Fruit fly (Drosophila melanogaster) whole organism, wandering third instar larva: ENCODE data around the gene CG8813.

Source experiments
- Abd-B ChIP-seq: fragments of >200 bp; optimal IDR thresholded peaks from 2 replicates; lab custom pipeline; 2017; ENCODE audit warnings: missing biosample characterization, missing genetic modification characterization
- CG32264 ChIP-seq: fragments of 200-800 bp; sonication (Bioruptor generic); optimal IDR thresholded peaks from 2 replicates; lab custom pipeline; 2016; ENCODE audit warnings: missing biosample characterization, missing genetic modification characterization
- CG9705 ChIP-seq: fragments of 200-800 bp; sonication (Bioruptor generic); optimal IDR thresholded peaks from 2 replicates; lab custom pipeline; 2018; ENCODE audit warnings: missing biosample characterization, mild to moderate bottlenecking, missing genetic modification characterization
- CrebA ChIP-seq: fragments of 200-800 bp; sonication (Bioruptor generic); optimal IDR thresholded peaks from 2 replicates; lab custom pipeline; 2016; ENCODE audit warnings: missing biosample characterization, mild to moderate bottlenecking, missing genetic modification characterization, borderline replicate concordance
- Dfd ChIP-seq: fragments of >200 bp; optimal IDR thresholded peaks from 2 replicates; lab custom pipeline; 2017; ENCODE audit warnings: missing biosample characterization, missing genetic modification characterization
- Dif ChIP-seq: fragments of 200-275, 200-300 bp; sonication (Bioruptor generic); optimal IDR thresholded peaks from 2 replicates; lab custom pipeline; 2018; ENCODE audit warnings: missing biosample characterization, missing genetic modification characterization; ENCODE audit not compliant: partially characterized antibody
- GATAd ChIP-seq: sonication (Bioruptor generic); optimal IDR thresholded peaks from 2 replicates; lab custom pipeline; 2016; ENCODE audit warnings: missing biosample characterization, missing genetic modification characterization
- HLH106 ChIP-seq: fragments of 200-800 bp; optimal IDR thresholded peaks from 3 replicates; lab custom pipeline; 2019; ENCODE audit warnings: missing biosample characterization, mild to moderate bottlenecking, missing genetic modification characterization, moderate library complexity
- Hnf4 ChIP-seq: fragments of 200-800 bp; sonication (Bioruptor generic); optimal IDR thresholded peaks from 2 replicates; lab custom pipeline; 2016; ENCODE audit warnings: missing biosample characterization, mild to moderate bottlenecking, missing genetic modification characterization
- Hr78 ChIP-seq: fragments of >200 bp; optimal IDR thresholded peaks from 2 replicates; lab custom pipeline; 2017; ENCODE audit warnings: missing biosample characterization, missing genetic modification characterization
- Hr83 ChIP-seq: fragments of 200-300 bp; sonication (Bioruptor generic); optimal IDR thresholded peaks from 2 replicates; lab custom pipeline; 2016; ENCODE audit warnings: missing biosample characterization, mild to moderate bottlenecking, missing genetic modification characterization, moderate library complexity; ENCODE audit not compliant: poor library complexity, severe bottlenecking
- Jra ChIP-seq: sonication (Bioruptor generic); optimal IDR thresholded peaks from 2 replicates; lab custom pipeline; 2016; ENCODE audit warnings: missing biosample characterization, missing genetic modification characterization
- Mio ChIP-seq: sonication (Bioruptor generic); optimal IDR thresholded peaks from 2 replicates; lab custom pipeline; 2016; ENCODE audit warnings: missing biosample characterization, missing genetic modification characterization
- Myc ChIP-seq: fragments of >200 bp; optimal IDR thresholded peaks from 2 replicates; lab custom pipeline; 2017
- N ChIP-seq: fragments of >200 bp; optimal IDR thresholded peaks from 2 replicates; lab custom pipeline; 2018; ENCODE audit warnings: missing biosample characterization, missing external identifiers, missing genetic modification characterization
- OdsH ChIP-seq: fragments of 200-800 bp; sonication (Bioruptor generic); optimal IDR thresholded peaks from 2 replicates; lab custom pipeline; 2016; ENCODE audit warnings: missing biosample characterization, mild to moderate bottlenecking, missing genetic modification characterization
- Rel ChIP-seq, 2 experiments: fragments of 200-800 bp; sonication (Bioruptor generic) in 1 of 2; optimal IDR thresholded peaks; 2 replicates in 1 of 2; 3 replicates in 1 of 2; lab custom pipeline; 2016 to 2019; ENCODE audit warnings: mild to moderate bottlenecking in 2 of 2, missing biosample characterization in 2 of 2, missing genetic modification characterization in 2 of 2, moderate library complexity in 1 of 2
- Sp1 ChIP-seq: fragments of 200-800 bp; sonication (Bioruptor generic); optimal IDR thresholded peaks from 3 replicates; lab custom pipeline; 2019; ENCODE audit warnings: missing biosample characterization, mild to moderate bottlenecking, missing genetic modification characterization, moderate library complexity
- Vsx2 ChIP-seq: fragments of 200-300, 225-300 bp; sonication (Bioruptor generic); optimal IDR thresholded peaks from 2 replicates; lab custom pipeline; 2018; ENCODE audit warnings: missing biosample characterization, missing genetic modification characterization; ENCODE audit not compliant: partially characterized antibody
- br ChIP-seq: fragments of 200-800 bp; sonication (Bioruptor generic); optimal IDR thresholded peaks from 2 replicates; lab custom pipeline; 2016; ENCODE audit warnings: missing biosample characterization, missing genetic modification characterization
- brk ChIP-seq: fragments of 200-800 bp; sonication (Bioruptor generic); optimal IDR thresholded peaks from 2 replicates; lab custom pipeline; 2016; ENCODE audit warnings: missing biosample characterization, mild to moderate bottlenecking, missing genetic modification characterization
- dl ChIP-seq, 2 experiments: fragments of 175-275, 200-275 bp in 1 of 2; fragments of 200-275 bp in 1 of 2; sonication (Bioruptor generic); optimal IDR thresholded peaks; lab custom pipeline; 2018; ENCODE audit warnings: mild to moderate bottlenecking in 2 of 2, missing biosample characterization in 2 of 2, missing genetic modification characterization in 2 of 2, moderate library complexity in 2 of 2; ENCODE audit not compliant: partially characterized antibody in 2 of 2, insufficient read depth in 1 of 2
- dmrt93B ChIP-seq: fragments of 200-800 bp; sonication (Bioruptor generic); optimal IDR thresholded peaks from 2 replicates; lab custom pipeline; 2018; ENCODE audit warnings: missing biosample characterization, mild to moderate bottlenecking, missing genetic modification characterization
- dsf ChIP-seq: sonication (Bioruptor generic); optimal IDR thresholded peaks from 2 replicates; lab custom pipeline; 2016; ENCODE audit warnings: missing biosample characterization, missing genetic modification characterization, borderline replicate concordance
- ey ChIP-seq: fragments of 200-800 bp; sonication (Bioruptor generic); optimal IDR thresholded peaks from 2 replicates; lab custom pipeline; 2016; ENCODE audit warnings: missing biosample characterization, missing genetic modification characterization
- foxo ChIP-seq, 2 experiments: fragments of 200-800 bp; sonication (Bioruptor generic); optimal IDR thresholded peaks; 2 replicates in 1 of 2; 3 replicates in 1 of 2; lab custom pipeline; 2016 to 2017; ENCODE audit warnings: missing biosample characterization in 2 of 2, missing genetic modification characterization in 2 of 2
- fru ChIP-seq: fragments of 200-800 bp; sonication (Bioruptor generic); optimal IDR thresholded peaks from 3 replicates; lab custom pipeline; 2016; ENCODE audit warnings: missing biosample characterization, mild to moderate bottlenecking, missing genetic modification characterization
- h ChIP-seq: fragments of 200-800 bp; sonication (Bioruptor generic); optimal IDR thresholded peaks from 3 replicates; lab custom pipeline; 2016; ENCODE audit warnings: missing biosample characterization, mild to moderate bottlenecking, missing genetic modification characterization
- jim ChIP-seq: fragments of 175-275, 200-325 bp; sonication (Bioruptor generic); optimal IDR thresholded peaks from 2 replicates; lab custom pipeline; 2016; ENCODE audit warnings: missing biosample characterization, mild to moderate bottlenecking, missing genetic modification characterization
- lola ChIP-seq: fragments of >200 bp; optimal IDR thresholded peaks from 2 replicates; lab custom pipeline; 2017; ENCODE audit warnings: missing biosample characterization, missing genetic modification characterization
- pan ChIP-seq: fragments of >200 bp; optimal IDR thresholded peaks from 2 replicates; lab custom pipeline; 2017
- psq ChIP-seq: fragments of 200-800 bp; sonication (Bioruptor generic); optimal IDR thresholded peaks from 3 replicates; lab custom pipeline; 2017; ENCODE audit warnings: missing biosample characterization, mild to moderate bottlenecking, missing genetic modification characterization, moderate library complexity
- rgr ChIP-seq: fragments of 200-800 bp; sonication (Bioruptor generic); optimal IDR thresholded peaks from 3 replicates; lab custom pipeline; 2016; ENCODE audit warnings: missing biosample characterization, mild to moderate bottlenecking, missing genetic modification characterization
- sage ChIP-seq: fragments of 200-800 bp; sonication (Bioruptor generic); optimal IDR thresholded peaks from 2 replicates; lab custom pipeline; 2016; ENCODE audit warnings: missing biosample characterization, mild to moderate bottlenecking, missing genetic modification characterization
- sv ChIP-seq: fragments of 200-800 bp; sonication (Bioruptor generic); optimal IDR thresholded peaks from 3 replicates; lab custom pipeline; 2016; ENCODE audit warnings: missing biosample characterization, missing genetic modification characterization
- tai ChIP-seq: sonication (Bioruptor generic); optimal IDR thresholded peaks from 2 replicates; lab custom pipeline; 2016; ENCODE audit warnings: missing biosample characterization, missing genetic modification characterization
- usp ChIP-seq: fragments of >200 bp; optimal IDR thresholded peaks from 2 replicates; lab custom pipeline; 2017; ENCODE audit warnings: missing biosample characterization, missing genetic modification characterization
- woc ChIP-seq: sonication (Bioruptor generic); optimal IDR thresholded peaks from 2 replicates; lab custom pipeline; 2016; ENCODE audit warnings: missing biosample characterization, mild to moderate bottlenecking, missing genetic modification characterization

Gene CG8813

DNA sequence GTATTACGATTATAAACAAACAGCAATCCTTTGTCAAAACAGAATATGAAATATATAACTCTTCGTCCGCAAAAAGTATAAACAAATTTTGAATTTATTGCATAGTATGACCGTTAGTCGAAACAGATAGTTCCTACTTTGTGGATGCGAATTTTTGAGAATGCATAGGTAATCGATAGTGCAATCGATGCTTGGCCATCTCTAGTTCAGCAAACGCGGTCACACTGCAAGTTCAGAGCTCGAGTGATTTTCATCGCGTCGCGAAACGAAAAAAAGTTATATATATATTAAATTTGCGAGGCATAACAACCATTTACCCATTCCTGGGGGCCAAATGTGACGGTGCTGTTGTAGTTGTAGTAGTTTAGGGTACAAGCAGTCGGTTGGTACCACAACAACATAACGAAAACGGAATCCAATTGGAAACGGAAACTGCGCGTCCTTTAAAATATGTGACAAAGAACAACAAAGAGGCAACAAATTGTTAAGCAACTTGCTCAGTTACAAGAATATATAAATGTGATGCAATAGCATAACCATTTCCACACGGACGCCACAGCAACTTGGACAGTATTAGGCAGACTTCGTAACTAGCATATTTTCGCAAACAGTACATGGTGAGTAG lies 12.4 kb upstream of the CG8813 start, which contains the start of gene CG2991:
Gene CG2991 (plus strand): TSS at position 205 of the 625 bp plus-strand sequence.
- peak; percentile 43 for TF ChIP-seq Sp1 (GFP tag; lab: Kevin White, UChicago)
- TF ChIP-seq Mio, result no peak
- peak; percentile 64 for TF ChIP-seq tai (GFP tag; lab: Kevin White, UChicago)
- TF ChIP-seq brk (GFP tag; lab: Kevin White, UChicago), result peak; percentile 28
- TF ChIP-seq rgr (GFP tag; lab: Kevin White, UChicago), result peak; percentile 12
- TF ChIP-seq Abd-B, result no peak
- TF ChIP-seq Dif (GFP tag; lab: Kevin White, UChicago), result no peak
- no peak for TF ChIP-seq CrebA
- no peak for TF ChIP-seq Vsx2
- peak; percentile 3 for TF ChIP-seq br (GFP tag; lab: Kevin White, UChicago)
- TF ChIP-seq foxo (GFP tag; optimal IDR thresholded peaks at IDR 0.05; lab: Kevin White, UChicago), result peak; percentile 31 to 48
- no peak for TF ChIP-seq lola (GFP tag; lab: Kevin White, UChicago)
- peak; percentile 26 for TF ChIP-seq Jra (GFP tag; lab: Kevin White, UChicago)
- TF ChIP-seq psq (GFP tag; lab: Kevin White, UChicago), result no peak
- TF ChIP-seq CG9705 (GFP tag; lab: Kevin White, UChicago), result peak; percentile 33
- peak; percentile 53 for TF ChIP-seq h (GFP tag; lab: Kevin White, UChicago)
- no peak for TF ChIP-seq Rel (GFP tag; optimal IDR thresholded peaks at IDR 0.05; lab: Kevin White, UChicago)
- TF ChIP-seq Rel (tag; optimal IDR thresholded peaks at IDR 0.05; lab: Kevin White, UChicago), result peak; percentile 65
- TF ChIP-seq ey, result peak; percentile 20
- TF ChIP-seq CG32264 (GFP tag; lab: Kevin White, UChicago), result no peak
- TF ChIP-seq N (GFP tag; lab: Kevin White, UChicago), result no peak
- TF ChIP-seq Hnf4 (GFP tag; lab: Kevin White, UChicago), result peak; percentile 57
- no peak for TF ChIP-seq fru
- no peak for TF ChIP-seq Myc
- TF ChIP-seq OdsH (GFP tag; lab: Kevin White, UChicago), result no peak
- TF ChIP-seq sv (GFP tag; lab: Kevin White, UChicago), result no peak
- no peak for TF ChIP-seq jim
- TF ChIP-seq Dfd (GFP tag; lab: Kevin White, UChicago), result no peak
- peak; percentile 31 for TF ChIP-seq woc
- TF ChIP-seq Hr83, result peak; percentile 73
- TF ChIP-seq dsf (GFP tag; lab: Kevin White, UChicago), result peak; percentile 11
- TF ChIP-seq usp (GFP tag; lab: Kevin White, UChicago), result no peak
- no peak for TF ChIP-seq GATAd (GFP tag; lab: Kevin White, UChicago)
- no peak for TF ChIP-seq dl (GFP tag; optimal IDR thresholded peaks at IDR 0.05; lab: Kevin White, UChicago; ENCODE audit: insufficient read depth in 1 of 2, partially characterized antibody in 2 of 2)
- no peak for TF ChIP-seq dmrt93B (GFP tag; lab: Kevin White, UChicago)
- TF ChIP-seq Hr78, result no peak
- peak; percentile 32 for TF ChIP-seq HLH106 (tag; lab: Kevin White, UChicago)
- TF ChIP-seq pan, result no peak
- peak; percentile 63 for TF ChIP-seq sage

DNA sequence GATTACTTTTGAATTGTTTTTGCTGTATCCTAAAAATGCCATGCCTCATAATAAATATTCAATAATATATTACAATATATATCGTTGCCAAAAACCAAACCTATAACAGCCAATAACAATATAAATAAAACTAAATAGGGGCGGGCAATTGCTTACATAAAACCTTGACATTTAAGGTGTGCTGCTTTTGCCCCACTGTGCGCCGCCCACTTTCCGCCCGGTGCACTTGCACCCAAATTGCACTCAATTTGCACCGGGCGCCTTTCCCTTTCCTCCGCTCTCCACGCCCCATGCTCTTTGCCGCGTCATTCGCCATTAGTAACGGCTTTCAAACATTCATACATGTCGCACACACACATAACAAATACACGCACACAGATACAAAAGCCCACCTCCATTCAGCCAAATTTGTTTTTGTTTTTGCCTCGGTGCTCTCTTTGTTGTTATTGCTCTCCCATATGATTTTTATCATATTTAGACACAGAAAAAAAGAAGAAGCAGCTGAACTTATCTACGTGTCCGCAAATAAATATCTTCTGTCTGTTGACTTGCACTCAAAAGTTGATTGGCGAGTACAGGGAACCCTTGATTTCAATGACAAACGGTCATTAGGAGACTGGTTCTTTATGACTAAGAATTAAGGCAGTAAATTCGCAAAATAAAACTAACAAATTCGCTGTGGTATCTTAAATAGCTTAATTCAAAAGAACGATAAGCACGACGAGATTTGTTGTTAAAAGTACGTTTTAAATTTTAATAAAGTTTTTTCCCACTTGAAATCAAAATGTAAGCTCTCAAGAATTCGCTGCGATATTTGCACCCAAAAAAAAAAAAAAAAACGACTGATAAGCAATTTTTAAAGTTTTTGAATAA lies 11.4 kb upstream of the CG8813 start:
- no peak for TF ChIP-seq dsf (GFP tag; lab: Kevin White, UChicago)
- TF ChIP-seq tai (GFP tag; lab: Kevin White, UChicago), result peak; percentile 45
- TF ChIP-seq Sp1 (GFP tag; lab: Kevin White, UChicago), result peak; percentile 2
- TF ChIP-seq HLH106 (tag; lab: Kevin White, UChicago), result peak; percentile 18
- TF ChIP-seq sv (GFP tag; lab: Kevin White, UChicago), result no peak
- TF ChIP-seq CrebA, result peak; percentile 51
- TF ChIP-seq dl (GFP tag; optimal IDR thresholded peaks at IDR 0.05; lab: Kevin White, UChicago; ENCODE audit: insufficient read depth in 1 of 2, partially characterized antibody in 2 of 2), result peak in 1 of 2 experiments; percentile 2
- TF ChIP-seq sage, result no peak
- no peak for TF ChIP-seq pan
- peak; percentile 17 for TF ChIP-seq Hnf4 (GFP tag; lab: Kevin White, UChicago)
- peak in 1 of 2 experiments; percentile 41 for TF ChIP-seq foxo (GFP tag; optimal IDR thresholded peaks at IDR 0.05; lab: Kevin White, UChicago)
- TF ChIP-seq Rel (GFP tag; optimal IDR thresholded peaks at IDR 0.05; lab: Kevin White, UChicago), result no peak
- TF ChIP-seq Rel (tag; optimal IDR thresholded peaks at IDR 0.05; lab: Kevin White, UChicago), result peak; percentile 17
- no peak for TF ChIP-seq psq (GFP tag; lab: Kevin White, UChicago)
- TF ChIP-seq rgr (GFP tag; lab: Kevin White, UChicago), result peak; percentile 22
- TF ChIP-seq brk (GFP tag; lab: Kevin White, UChicago), result no peak
- TF ChIP-seq Myc, result no peak
- TF ChIP-seq Hr83, result peak; percentile 32
- peak; percentile 33 for TF ChIP-seq br (GFP tag; lab: Kevin White, UChicago)
- TF ChIP-seq Hr78, result no peak
- peak; percentile 47 for TF ChIP-seq woc
- TF ChIP-seq CG9705 (GFP tag; lab: Kevin White, UChicago), result no peak
- TF ChIP-seq jim, result no peak
- TF ChIP-seq dmrt93B (GFP tag; lab: Kevin White, UChicago), result no peak
- peak; percentile 39 for TF ChIP-seq h (GFP tag; lab: Kevin White, UChicago)
- TF ChIP-seq OdsH (GFP tag; lab: Kevin White, UChicago), result peak; percentile 24
- peak; percentile 43 for TF ChIP-seq Jra (GFP tag; lab: Kevin White, UChicago)
- TF ChIP-seq fru, result peak; percentile 3
- TF ChIP-seq CG32264 (GFP tag; lab: Kevin White, UChicago), result peak; percentile 23
- peak; percentile 15 for TF ChIP-seq Dfd (GFP tag; lab: Kevin White, UChicago)
- peak; percentile 41 for TF ChIP-seq ey
